Worm (Caenorhabditis elegans) whole organism, L1 larva: ENCODE data around the gene F20E11.17.
"Not testable (repeated sequence)": the region's sequence is repeated elsewhere in the genome, so short reads cannot be mapped to it uniquely, and the experiment has no call there.

Experiments
- F16B12.6 ChIP-seq: fragments of 150-350 bp; optimal IDR thresholded peaks from 2 replicates; lab custom pipeline; 2014; ENCODE audit warnings: missing biosample characterization, missing genetic modification characterization
- fkh-10 ChIP-seq: sonication (generic microtip); optimal IDR thresholded peaks from 2 replicates; lab custom pipeline; 2017; ENCODE audit warnings: missing biosample characterization, missing genetic modification reagents, missing genetic modification characterization
- lin-35 ChIP-seq, 2 experiments: fragments of 150-350 bp; optimal IDR thresholded peaks; 2 replicates each; lab custom pipeline; 2014; ENCODE audit warnings: missing biosample characterization in 2 of 2, missing genetic modification characterization in 2 of 2, missing genetic modification reagents in 2 of 2
- nhr-12 ChIP-seq: sonication (generic microtip); optimal IDR thresholded peaks from 2 replicates; lab custom pipeline; 2017; ENCODE audit warnings: missing biosample characterization, missing genetic modification characterization
- snpc-4 ChIP-seq: fragments of 150-350 bp; optimal IDR thresholded peaks from 2 replicates; lab custom pipeline; 2014; ENCODE audit warnings: missing biosample characterization, missing genetic modification characterization
- sup-37 ChIP-seq: fragments of 200-800 bp; sonication (Bioruptor generic); optimal IDR thresholded peaks from 2 replicates; lab custom pipeline; 2018; ENCODE audit warnings: mild to moderate bottlenecking, missing genetic modification characterization, missing compliant biosample characterization
- unc-130 ChIP-seq: fragments of 150-350 bp; optimal IDR thresholded peaks from 2 replicates; lab custom pipeline; 2017; ENCODE audit warnings: missing biosample characterization, missing genetic modification characterization, inconsistent platforms

- TF ChIP-seq fkh-10; unc-130 (tag; lab: Kevin White, UChicago); lin-35 (GFP tag; optimal IDR thresholded peaks at IDR 0.05; lab: Kevin White, UChicago); snpc-4 (tag; lab: Kevin White, UChicago); F16B12.6 (tag; lab: Kevin White, UChicago); sup-37; nhr-12: not testable (repeated sequence)
Observed at ce11 chrV:17464278-17464677, 4.8 kb downstream of the F20E11.17 start, which contains the start of gene F20E11.7.
